Fruit fly (Drosophila melanogaster) whole organism, embryonic: ENCODE data around the gene CG15865.

ENCODE experiments used
- CG12219 ChIP-seq: fragments of 200-800 bp; sonication (Bioruptor generic); optimal IDR thresholded peaks from 3 replicates; lab custom pipeline; 2018; ENCODE audit warnings: missing biosample characterization, mild to moderate bottlenecking, missing genetic modification characterization
- CG17612 ChIP-seq: fragments of 200-800 bp; sonication (Bioruptor generic); IDR thresholded peaks from 2 replicates; pipeline ENCODE4 v1.3.6; 2022; ENCODE audit warnings: missing biosample characterization, missing genetic modification characterization
- CG7372 ChIP-seq: fragments of 200-800 bp; sonication (Bioruptor generic); IDR thresholded peaks from 2 replicates; pipeline ENCODE4 v1.3.6; 2022; ENCODE audit warnings: missing biosample characterization, missing genetic modification characterization
- Gug ChIP-seq: fragments of 200-800 bp; sonication (Bioruptor generic); IDR thresholded peaks from 4 replicates; pipeline ENCODE4 v1.3.6; 2022; ENCODE audit warnings: missing biosample characterization, missing genetic modification characterization
- HLH3B ChIP-seq: fragments of 200-800 bp; sonication (Bioruptor generic); IDR thresholded peaks from 2 replicates; pipeline ENCODE4 v1.3.6; 2022; ENCODE audit warnings: missing biosample characterization, missing genetic modification characterization
- MBD-R2 ChIP-seq: fragments of 200-800 bp; sonication (Bioruptor generic); IDR thresholded peaks from 2 replicates; pipeline ENCODE4 v1.3.6; 2022; ENCODE audit warnings: missing biosample characterization, missing genetic modification characterization
- Meics ChIP-seq: fragments of 200-800 bp; sonication (Bioruptor generic); optimal IDR thresholded peaks from 2 replicates; lab custom pipeline; 2017; ENCODE audit warnings: missing biosample characterization, mild to moderate bottlenecking, missing genetic modification characterization
- NFAT ChIP-seq: fragments of 200-800 bp; sonication (Bioruptor generic); IDR thresholded peaks from 2 replicates; pipeline ENCODE4 v1.3.6; 2022; ENCODE audit warnings: missing biosample characterization, missing genetic modification characterization
- bsh ChIP-seq, 2 experiments: fragments of 200-800 bp; sonication (Bioruptor generic); optimal IDR thresholded peaks; 2 replicates each; lab custom pipeline; 2017 to 2018; ENCODE audit warnings: mild to moderate bottlenecking in 2 of 2, missing biosample characterization in 2 of 2, missing genetic modification characterization in 2 of 2, moderate library complexity in 1 of 2
- gfzf ChIP-seq: fragments of 200-800 bp; sonication (Bioruptor generic); optimal IDR thresholded peaks from 2 replicates; lab custom pipeline; 2016; ENCODE audit warnings: missing biosample characterization, mild to moderate bottlenecking, missing genetic modification characterization, moderate library complexity
- phol ChIP-seq: fragments of 200-800 bp; sonication (Bioruptor generic); optimal IDR thresholded peaks from 3 replicates; lab custom pipeline; 2018; ENCODE audit warnings: missing biosample characterization, mild to moderate bottlenecking, missing genetic modification characterization, moderate library complexity
- pnt ChIP-seq: fragments of 200-800 bp; sonication (Bioruptor generic); optimal IDR thresholded peaks from 3 replicates; lab custom pipeline; 2016; ENCODE audit warnings: missing biosample characterization, missing genetic modification characterization

- TF ChIP-seq NFAT (GFP tag; lab: Robert Waterston, UW), result no peak
- no peak for TF ChIP-seq phol (tag; lab: Kevin White, UChicago)
- TF ChIP-seq Meics (GFP tag; lab: Kevin White, UChicago), result no peak
- no peak for TF ChIP-seq CG17612 (GFP tag; lab: Robert Waterston, UW)
- no peak for TF ChIP-seq bsh (GFP tag; optimal IDR thresholded peaks at IDR 0.05; lab: Kevin White, UChicago)
- TF ChIP-seq pnt (GFP tag; lab: Kevin White, UChicago), result no peak
- TF ChIP-seq HLH3B (GFP tag; lab: Robert Waterston, UW), result no peak
- TF ChIP-seq gfzf, result no peak
- TF ChIP-seq MBD-R2 (GFP tag; lab: Robert Waterston, UW), result no peak
- TF ChIP-seq Gug (GFP tag; lab: Robert Waterston, UW), result no peak
- TF ChIP-seq CG12219 (GFP tag; lab: Kevin White, UChicago), result no peak
- TF ChIP-seq CG7372, result no peak
Observed at dm6 chrX:16693805-16694387, 29.6 kb upstream of the CG15865 start.
